Worm (Caenorhabditis elegans) whole organism, L4 larva: ENCODE results near the gene srh-15.

ENCODE experiments used
- D1046.2 ChIP-seq: fragments of 200-800 bp; sonication (Bioruptor generic); IDR thresholded peaks from 2 replicates; pipeline ENCODE4 v1.3.6; 2022; ENCODE audit warnings: missing genetic modification characterization, missing compliant biosample characterization
- F44E2.7 ChIP-seq: fragments of 200-800 bp; sonication (Bioruptor generic); IDR thresholded peaks from 2 replicates; pipeline ENCODE4 v2.1.2; 2022; ENCODE audit warnings: missing genetic modification characterization, missing compliant biosample characterization
- R02D3.7 ChIP-seq: fragments of 150-350 bp; sonication (generic microtip); optimal IDR thresholded peaks from 3 replicates; lab custom pipeline; 2014; ENCODE audit warnings: missing biosample characterization, missing genetic modification characterization
- T26A8.4 ChIP-seq: fragments of 200-800 bp; sonication (Bioruptor generic); IDR thresholded peaks from 2 replicates; pipeline ENCODE4 v1.3.6; 2022; ENCODE audit warnings: missing genetic modification characterization, missing compliant biosample characterization
- Y105C5A.15 ChIP-seq: fragments of 200-800 bp; sonication (Bioruptor generic); IDR thresholded peaks from 2 replicates; pipeline ENCODE4 v1.3.6; 2022; ENCODE audit warnings: missing genetic modification characterization, missing compliant biosample characterization
- Y48G9A.11 ChIP-seq: fragments of 200-800 bp; sonication (Bioruptor generic); IDR thresholded peaks from 2 replicates; pipeline ENCODE4 v1.3.6; 2022; ENCODE audit warnings: missing genetic modification reagents, missing genetic modification characterization, missing compliant biosample characterization
- Y75B8A.6 ChIP-seq: fragments of 200-800 bp; sonication (Bioruptor generic); IDR thresholded peaks from 2 replicates; pipeline ENCODE4 v1.3.6; 2022; ENCODE audit warnings: missing genetic modification reagents, missing genetic modification characterization, missing compliant biosample characterization
- aha-1 ChIP-seq: fragments of 150-350 bp; peaks from one replicate; lab custom pipeline; 2014; ENCODE audit warnings: missing biosample characterization, missing genetic modification characterization
- ama-1 ChIP-seq: fragments of 150-350 bp; optimal IDR thresholded peaks from 2 replicates; lab custom pipeline; 2014; ENCODE audit warnings: inconsistent platforms, mixed read lengths
- arid-1 ChIP-seq: fragments of 200-800 bp; sonication (Bioruptor generic); conservative IDR thresholded peaks from 2 replicates; pipeline ENCODE4 v1.3.6; 2022; ENCODE audit warnings: missing genetic modification reagents, missing genetic modification characterization, missing compliant biosample characterization
- ceh-20 ChIP-seq: fragments of 200-800 bp; sonication (Bioruptor generic); IDR thresholded peaks from 2 replicates; pipeline ENCODE4 v1.3.6; 2022; ENCODE audit warnings: missing genetic modification reagents, missing genetic modification characterization, missing compliant biosample characterization
- ceh-62 ChIP-seq: sonication (generic microtip); optimal IDR thresholded peaks from 2 replicates; lab custom pipeline; 2017; ENCODE audit warnings: missing biosample characterization, missing genetic modification characterization
- ceh-82 ChIP-seq: sonication (generic microtip); optimal IDR thresholded peaks from 2 replicates; lab custom pipeline; 2017; ENCODE audit warnings: missing biosample characterization, missing genetic modification characterization
- ces-1 ChIP-seq: fragments of 150-350 bp; sonication (generic microtip); optimal IDR thresholded peaks from 4 replicates; lab custom pipeline; 2014; ENCODE audit warnings: missing biosample characterization, missing genetic modification reagents, missing genetic modification characterization
- daf-12 ChIP-seq: fragments of 150-350 bp; optimal IDR thresholded peaks from 2 replicates; lab custom pipeline; 2014; ENCODE audit warnings: missing biosample characterization, missing genetic modification reagents, missing genetic modification characterization
- daf-16 ChIP-seq, 3 experiments: sonication (generic microtip); optimal IDR thresholded peaks; 2 replicates each; lab custom pipeline; 2016 to 2017; ENCODE audit warnings: missing genetic modification characterization in 3 of 3, missing genetic modification reagents in 3 of 3, mild to moderate bottlenecking in 2 of 3, missing compliant biosample characterization in 2 of 3, missing biosample characterization in 1 of 3, moderate library complexity in 1 of 3
- daf-8 ChIP-seq: fragments of 200-800 bp; sonication (Bioruptor generic); IDR thresholded peaks from 2 replicates; pipeline ENCODE4 v1.3.6; 2022; ENCODE audit warnings: missing genetic modification characterization, missing compliant biosample characterization
- dmd-6 ChIP-seq: fragments of 200-800 bp; sonication (Bioruptor generic); IDR thresholded peaks from 2 replicates; pipeline ENCODE4 v1.3.6; 2022; ENCODE audit warnings: missing genetic modification reagents, missing genetic modification characterization, missing compliant biosample characterization
- dmd-8 ChIP-seq: fragments of 200-800 bp; sonication (Bioruptor generic); IDR thresholded peaks from 2 replicates; pipeline ENCODE4 v1.3.6; 2022; ENCODE audit warnings: missing genetic modification characterization, missing compliant biosample characterization
- dmd-9 ChIP-seq: fragments of 200-800 bp; sonication (Bioruptor generic); IDR thresholded peaks from 2 replicates; pipeline ENCODE4 v1.3.6; 2022; ENCODE audit warnings: missing genetic modification reagents, missing genetic modification characterization, missing compliant biosample characterization
- dpl-1 ChIP-seq: fragments of 150-350 bp; optimal IDR thresholded peaks from 2 replicates; lab custom pipeline; 2014; ENCODE audit warnings: missing biosample characterization, missing genetic modification reagents, missing genetic modification characterization
- duxl-1 ChIP-seq: sonication (generic microtip); optimal IDR thresholded peaks from 2 replicates; lab custom pipeline; 2016; ENCODE audit warnings: mild to moderate bottlenecking, missing genetic modification characterization, moderate library complexity, missing compliant biosample characterization; ENCODE audit not compliant: poor library complexity
- dve-1 ChIP-seq: sonication (generic microtip); optimal IDR thresholded peaks from 2 replicates; lab custom pipeline; 2017; ENCODE audit warnings: antibody characterized with exemption, mild to moderate bottlenecking, missing genetic modification characterization, missing compliant biosample characterization; ENCODE audit not compliant: insufficient read depth
- lin-39 ChIP-seq: fragments of 150-350 bp; optimal IDR thresholded peaks from 2 replicates; lab custom pipeline; 2014; ENCODE audit warnings: missing biosample characterization, missing genetic modification reagents, missing genetic modification characterization
- lsy-2 ChIP-seq, 2 experiments: fragments of 150-350 bp in 1 of 2; sonication (generic microtip) in 1 of 2; optimal IDR thresholded peaks; 2 replicates each; lab custom pipeline; 2014 to 2017; ENCODE audit warnings: missing biosample characterization in 2 of 2, missing genetic modification characterization in 2 of 2
- madf-9 ChIP-seq: fragments of 200-800 bp; sonication (Bioruptor generic); conservative IDR thresholded peaks from 2 replicates; pipeline ENCODE4 v1.3.6; 2022; ENCODE audit warnings: missing genetic modification reagents, missing genetic modification characterization, missing compliant biosample characterization
- mes-2 ChIP-seq: sonication (generic microtip); optimal IDR thresholded peaks from 2 replicates; lab custom pipeline; 2016; ENCODE audit warnings: missing genotype, mild to moderate bottlenecking, missing genetic modification characterization, missing compliant biosample characterization; ENCODE audit not compliant: poor library complexity, severe bottlenecking
- nhr-102 ChIP-seq: sonication (generic microtip); optimal IDR thresholded peaks from 2 replicates; lab custom pipeline; 2016; ENCODE audit warnings: mild to moderate bottlenecking, missing genetic modification characterization, moderate library complexity, missing compliant biosample characterization
- nhr-11 ChIP-seq: fragments of 150-350 bp; optimal IDR thresholded peaks from 2 replicates; lab custom pipeline; 2014; ENCODE audit warnings: missing biosample characterization, missing genetic modification characterization
- nhr-237 ChIP-seq: sonication (generic microtip); optimal IDR thresholded peaks from 2 replicates; lab custom pipeline; 2017; ENCODE audit warnings: missing biosample characterization, missing genetic modification characterization
- nhr-28 ChIP-seq: fragments of 150-350 bp; optimal IDR thresholded peaks from 2 replicates; lab custom pipeline; 2014; ENCODE audit warnings: missing biosample characterization, missing genetic modification characterization
- nhr-41 ChIP-seq: fragments of 200-800 bp; sonication (Bioruptor generic); IDR thresholded peaks from 2 replicates; pipeline ENCODE4 v1.3.6; 2022; ENCODE audit warnings: missing genetic modification reagents, missing genetic modification characterization, missing compliant biosample characterization
- nhr-48 ChIP-seq: sonication (generic microtip); optimal IDR thresholded peaks from 2 replicates; lab custom pipeline; 2016; ENCODE audit warnings: mild to moderate bottlenecking, missing genetic modification characterization, missing compliant biosample characterization
- nhr-77 ChIP-seq: fragments of 150-350 bp; optimal IDR thresholded peaks from 2 replicates; lab custom pipeline; 2014; ENCODE audit warnings: missing biosample characterization, missing genetic modification characterization
- php-3 ChIP-seq: fragments of 200-800 bp; sonication (Bioruptor generic); IDR thresholded peaks from 2 replicates; pipeline ENCODE4 v1.3.6; 2022; ENCODE audit warnings: missing genetic modification reagents, missing genetic modification characterization, missing compliant biosample characterization
- pqm-1 ChIP-seq: sonication (generic microtip); optimal IDR thresholded peaks from 2 replicates; lab custom pipeline; 2017; ENCODE audit warnings: missing biosample characterization, missing genetic modification characterization
- rbr-2 ChIP-seq: sonication (generic microtip); optimal IDR thresholded peaks from 2 replicates; lab custom pipeline; 2016; ENCODE audit warnings: missing genotype, missing genetic modification characterization, missing compliant biosample characterization
- skn-1 ChIP-seq: fragments of 150-350 bp; optimal IDR thresholded peaks from 2 replicates; lab custom pipeline; 2014; ENCODE audit warnings: missing biosample characterization, missing genetic modification characterization
- snpc-1.2 ChIP-seq: fragments of 200-800 bp; sonication (Bioruptor generic); IDR thresholded peaks from 2 replicates; pipeline ENCODE4 v1.3.6; 2022; ENCODE audit warnings: missing genetic modification reagents, missing genetic modification characterization, missing compliant biosample characterization
- snpc-4 ChIP-seq: fragments of 150-350 bp; optimal IDR thresholded peaks from 2 replicates; lab custom pipeline; 2014; ENCODE audit warnings: missing biosample characterization, missing genetic modification characterization
- unc-62 ChIP-seq, 3 experiments: fragments of 150-350 bp in 1 of 3; sonication (generic microtip); optimal IDR thresholded peaks in 2 of 3; peaks in 1 of 3; 1 replicate in 1 of 3; 2 replicates in 2 of 3; lab custom pipeline; 2014 to 2017; ENCODE audit warnings: missing biosample characterization in 3 of 3, missing genetic modification characterization in 3 of 3, missing genetic modification reagents in 3 of 3, missing genotype in 1 of 3
- zfp-3 ChIP-seq: fragments of 200-800 bp; sonication (Bioruptor generic); conservative IDR thresholded peaks from 2 replicates; pipeline ENCODE4 v1.3.6; 2022; ENCODE audit warnings: missing genetic modification reagents, missing genetic modification characterization, missing compliant biosample characterization
- ztf-7 ChIP-seq: fragments of 150-350 bp; optimal IDR thresholded peaks from 2 replicates; lab custom pipeline; 2014; ENCODE audit warnings: missing biosample characterization, missing genetic modification characterization

Gene srh-15

DNA sequence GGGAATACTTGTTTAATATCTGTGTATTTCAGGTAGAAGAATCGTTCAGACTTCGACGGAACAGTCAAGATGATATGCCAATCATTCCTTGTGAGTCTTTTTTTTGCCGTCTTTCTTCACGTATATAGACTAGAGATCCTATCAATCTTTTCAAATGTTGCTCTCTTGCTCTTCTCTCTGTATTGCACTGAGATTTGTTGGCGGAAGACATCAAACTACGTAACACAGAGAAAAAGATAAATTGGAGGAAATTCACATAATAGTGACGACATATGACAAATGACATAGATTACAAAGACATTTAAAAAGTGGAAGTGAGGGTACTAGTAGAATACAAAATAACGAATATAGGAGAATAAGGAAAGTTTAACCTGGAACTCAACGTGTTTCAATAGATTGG is 31.0 kb downstream of the srh-15 start:
- peak; percentile 71 for TF ChIP-seq ceh-20 (GFP tag; lab: Robert Waterston, UW)
- peak in 1 of 2 experiments; percentile 30 for TF ChIP-seq lsy-2 (tag; optimal IDR thresholded peaks at IDR 0.05; lab: Kevin White, UChicago)
- TF ChIP-seq daf-12: no peak
- no peak for TF ChIP-seq daf-8 (GFP tag; lab: Robert Waterston, UW)
- no peak for TF ChIP-seq R02D3.7
- peak in 1 of 2 experiments; percentile 99 for TF ChIP-seq unc-62 (GFP tag; optimal IDR thresholded peaks at IDR 0.05 in 1 of 2; lab: Kevin White, UChicago)
- no peak for TF ChIP-seq unc-62 (tag; optimal IDR thresholded peaks at IDR 0.05; lab: Kevin White, UChicago)

DNA sequence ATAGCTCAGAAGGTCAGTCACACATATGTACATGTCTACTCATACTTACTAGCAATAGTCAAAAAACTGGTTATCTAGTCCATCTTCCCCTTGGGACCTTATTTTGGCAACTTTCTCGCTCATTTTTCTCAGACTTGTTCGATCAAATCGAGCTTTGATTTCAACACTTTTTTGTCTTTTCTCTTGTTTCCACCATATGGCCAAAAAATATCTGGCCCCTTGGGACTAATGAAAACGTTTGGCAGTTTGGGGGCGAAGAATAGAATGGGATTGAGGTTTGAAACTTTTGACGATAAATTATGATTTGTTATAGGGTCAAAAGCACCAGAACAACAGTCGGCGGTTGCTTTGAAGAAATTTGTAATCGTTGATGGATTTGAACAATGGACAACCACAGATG is 31.6 kb downstream of the srh-15 start:
- no peak for TF ChIP-seq madf-9
- TF ChIP-seq unc-62 (GFP tag; optimal IDR thresholded peaks at IDR 0.05 in 1 of 2; lab: Kevin White, UChicago): peak in 1 of 2 experiments; percentile 67
- no peak for TF ChIP-seq unc-62 (tag; optimal IDR thresholded peaks at IDR 0.05; lab: Kevin White, UChicago)
- TF ChIP-seq lsy-2 (tag; optimal IDR thresholded peaks at IDR 0.05; lab: Kevin White, UChicago): peak in 1 of 2 experiments; percentile 19
- TF ChIP-seq ceh-82: no peak
- TF ChIP-seq, all 104 proteins: peak for 2

DNA sequence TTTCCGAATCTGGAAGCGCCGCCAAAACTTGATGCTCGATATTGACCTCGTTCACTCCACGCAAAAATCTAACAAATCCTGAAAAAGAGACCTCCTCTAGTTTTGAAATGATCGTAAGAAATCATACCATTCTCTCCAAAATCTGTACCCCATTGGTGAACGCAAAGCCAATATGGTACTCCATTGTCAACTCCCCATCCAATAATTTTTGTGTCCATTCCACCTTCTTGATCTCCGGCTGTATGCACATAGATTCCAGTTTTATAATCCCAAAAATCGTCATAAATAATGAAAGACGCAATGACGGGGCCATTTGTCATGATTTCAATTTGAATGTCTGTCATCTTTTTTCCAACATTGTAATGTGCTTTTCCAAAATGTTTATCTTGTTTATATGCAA is 35.4 kb downstream of the srh-15 start:
- TF ChIP-seq ceh-62 (tag; lab: Kevin White, UChicago) (no peak), unc-62 (GFP tag; optimal IDR thresholded peaks at IDR 0.05 in 1 of 2; lab: Kevin White, UChicago) (peak in 1 of 2 experiments; percentile 82), unc-62 (tag; optimal IDR thresholded peaks at IDR 0.05; lab: Kevin White, UChicago) (no peak)

DNA sequence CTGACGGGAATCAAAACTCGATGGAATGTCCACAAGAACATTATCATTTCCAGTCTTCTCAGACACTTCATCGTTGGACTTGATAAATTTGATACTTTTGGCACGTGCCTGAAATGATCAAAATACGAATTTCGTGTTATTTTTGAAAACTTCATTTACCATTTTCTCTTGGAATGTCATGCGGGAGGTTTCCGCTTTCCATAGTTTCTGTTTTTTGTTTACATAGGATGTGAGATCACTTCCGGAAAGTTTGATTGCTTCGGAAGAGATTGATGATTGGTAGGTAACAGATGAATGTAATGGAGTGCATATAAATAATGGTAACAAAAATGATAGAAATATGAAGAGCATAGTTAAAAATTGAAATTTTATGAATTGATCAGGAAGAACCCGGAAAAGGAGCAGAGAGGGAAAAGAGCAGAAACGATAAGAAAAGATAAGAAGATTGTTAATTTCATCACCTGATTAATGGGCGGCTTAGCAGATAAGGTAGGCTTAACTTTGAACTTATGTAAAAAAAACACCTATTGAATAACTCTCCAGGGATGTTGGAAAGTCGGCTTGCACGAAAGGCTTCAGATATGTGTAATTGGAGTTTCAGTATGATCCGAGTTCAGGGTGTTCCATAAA is 37.0 kb downstream of the srh-15 start, which contains the start of gene F32H5.1:
Gene F32H5.1 (minus strand): TSS at position 386 of the 630 bp plus-strand sequence.
- no peak for TF ChIP-seq D1046.2 (GFP tag; lab: Robert Waterston, UW)
- TF ChIP-seq T26A8.4 (GFP tag; lab: Robert Waterston, UW): no peak
- peak; percentile 81 for TF ChIP-seq ztf-7
- no peak for TF ChIP-seq nhr-48
- TF ChIP-seq snpc-1.2: no peak
- TF ChIP-seq skn-1 (tag; lab: Kevin White, UChicago): no peak
- no peak for TF ChIP-seq duxl-1
- TF ChIP-seq nhr-77 (tag; lab: Kevin White, UChicago): no peak
- TF ChIP-seq rbr-2: no peak
- no peak for TF ChIP-seq nhr-41
- no peak for TF ChIP-seq nhr-11 (tag; lab: Kevin White, UChicago)
- TF ChIP-seq ces-1 (GFP tag; lab: Kevin White, UChicago): no peak
- TF ChIP-seq dmd-6 (GFP tag; lab: Robert Waterston, UW): peak; percentile 67
- no peak for TF ChIP-seq dpl-1
- TF ChIP-seq Y48G9A.11 (GFP tag; lab: Robert Waterston, UW): no peak
- TF ChIP-seq zfp-3 (GFP tag; lab: Robert Waterston, UW): no peak
- no peak for TF ChIP-seq nhr-102 (tag; lab: Kevin White, UChicago)
- TF ChIP-seq F44E2.7 (GFP tag; lab: Robert Waterston, UW): no peak
- TF ChIP-seq mes-2: no peak
- TF ChIP-seq lin-39 (tag; lab: Kevin White, UChicago): no peak
- TF ChIP-seq lsy-2 (tag; optimal IDR thresholded peaks at IDR 0.05; lab: Kevin White, UChicago): peak in 1 of 2 experiments; percentile 11
- TF ChIP-seq Y75B8A.6 (GFP tag; lab: Robert Waterston, UW): no peak
- TF ChIP-seq php-3 (GFP tag; lab: Robert Waterston, UW): no peak
- peak; percentile 42 for TF ChIP-seq nhr-28 (tag; lab: Kevin White, UChicago)
- TF ChIP-seq pqm-1 (tag; lab: Kevin White, UChicago): peak; percentile 88
- no peak for TF ChIP-seq dmd-9
- peak; percentile 31 for TF ChIP-seq dve-1 (tag; lab: Kevin White, UChicago)
- TF ChIP-seq daf-12: no peak
- peak; percentile 18 for TF ChIP-seq aha-1 (tag; lab: Kevin White, UChicago)
- TF ChIP-seq snpc-4 (tag; lab: Kevin White, UChicago): no peak
- no peak for TF ChIP-seq ama-1 (lab: Kevin White, UChicago)
- no peak for TF ChIP-seq arid-1 (GFP tag; lab: Robert Waterston, UW)
- no peak for TF ChIP-seq nhr-237 (tag; lab: Kevin White, UChicago)
- TF ChIP-seq Y105C5A.15 (GFP tag; lab: Robert Waterston, UW): no peak
- TF ChIP-seq madf-9: no peak
- no peak for TF ChIP-seq dmd-8 (GFP tag; lab: Robert Waterston, UW)
- TF ChIP-seq daf-16 (GFP tag; optimal IDR thresholded peaks at IDR 0.05; lab: Kevin White, UChicago): no peak
- TF ChIP-seq daf-16 (tag; optimal IDR thresholded peaks at IDR 0.05; lab: Kevin White, UChicago): no peak
